Fruit fly (Drosophila melanogaster) Kc167 (cell line): ENCODE measurements around the gene CG10638.

Source experiments
- h ChIP-seq: fragments of >200 bp; optimal IDR thresholded peaks from 3 replicates; lab custom pipeline; 2018; ENCODE audit warnings: missing external identifiers
- insv ChIP-seq: fragments of >200 bp; optimal IDR thresholded peaks from 3 replicates; lab custom pipeline; 2018; ENCODE audit warnings: missing external identifiers
- psq ChIP-seq: fragments of >200 bp; optimal IDR thresholded peaks from 2 replicates; lab custom pipeline; 2017; ENCODE audit warnings: missing external identifiers
- ttk ChIP-seq: sonication (Bioruptor generic); optimal IDR thresholded peaks from 2 replicates; lab custom pipeline; 2017; ENCODE audit warnings: missing external identifiers

DNA sequence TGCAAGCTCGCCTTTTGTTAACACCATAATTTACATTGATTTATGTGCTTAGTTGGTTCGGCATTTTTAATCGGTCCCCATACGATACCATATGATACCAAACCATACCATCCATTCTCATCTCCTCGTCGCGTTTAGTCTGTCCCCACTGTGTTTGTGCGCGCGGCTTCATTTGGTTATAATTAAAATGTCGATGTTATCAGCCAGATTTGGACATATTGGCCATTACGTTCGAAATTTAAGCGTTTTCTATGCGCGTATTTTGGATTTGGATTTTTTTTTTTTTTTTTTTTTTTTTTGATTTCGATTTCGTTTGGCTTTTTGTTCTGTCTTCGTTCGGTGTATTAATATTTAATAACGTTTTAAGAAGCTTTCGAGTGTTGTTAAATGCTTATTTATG, 39.2 kb downstream of the CG10638 start:
- TF ChIP-seq psq (no peak), h (lab: Kevin White, UChicago) (no peak), insv (lab: Kevin White, UChicago) (no peak), ttk (no peak)
